Worm (Caenorhabditis elegans) whole organism, late embryonic: ENCODE measurements around the gene T28A11.18.

Source experiments
- K02D7.2 ChIP-seq: sonication (generic microtip); optimal IDR thresholded peaks from 2 replicates; lab custom pipeline; 2017; ENCODE audit warnings: mild to moderate bottlenecking, missing genetic modification characterization, missing compliant biosample characterization
- ama-1 ChIP-seq: fragments of 150-350 bp; optimal IDR thresholded peaks from 2 replicates; lab custom pipeline; 2014
- ceh-2 ChIP-seq: sonication (generic microtip); optimal IDR thresholded peaks from 2 replicates; lab custom pipeline; 2016; ENCODE audit warnings: missing genotype, missing genetic modification characterization, missing compliant biosample characterization
- ceh-31 ChIP-seq: sonication (generic microtip); optimal IDR thresholded peaks from 2 replicates; lab custom pipeline; 2016; ENCODE audit warnings: missing genetic modification characterization, missing compliant biosample characterization
- dve-1 ChIP-seq: sonication (generic microtip); optimal IDR thresholded peaks from 2 replicates; lab custom pipeline; 2017; ENCODE audit warnings: antibody characterized with exemption, mild to moderate bottlenecking, missing genetic modification characterization, missing compliant biosample characterization
- ets-4 ChIP-seq: sonication (generic microtip); optimal IDR thresholded peaks from 2 replicates; lab custom pipeline; 2016; ENCODE audit warnings: missing genetic modification characterization, missing compliant biosample characterization
- nhr-11 ChIP-seq: fragments of 150-350 bp; optimal IDR thresholded peaks from 2 replicates; lab custom pipeline; 2014; ENCODE audit warnings: missing biosample characterization, missing genetic modification characterization
- unc-55 ChIP-seq: sonication (generic microtip); optimal IDR thresholded peaks from 2 replicates; lab custom pipeline; 2017; ENCODE audit warnings: missing biosample characterization, missing genetic modification reagents, missing genetic modification characterization
- unc-86 ChIP-seq: sonication (generic microtip); optimal IDR thresholded peaks from 2 replicates; lab custom pipeline; 2016; ENCODE audit warnings: missing genetic modification characterization, missing compliant biosample characterization

- TF ChIP-seq ceh-31 (tag; lab: Kevin White, UChicago) (no peak), ets-4 (no peak), unc-86 (no peak), ama-1 (lab: Kevin White, UChicago) (no peak), nhr-11 (tag; lab: Kevin White, UChicago) (no peak), dve-1 (tag; lab: Kevin White, UChicago) (no peak), unc-55 (GFP tag; lab: Kevin White, UChicago) (no peak), K02D7.2 (tag; lab: Kevin White, UChicago) (no peak), ceh-2 (no peak)
These were observed at the start of gene T28A11.18 for ce11 chrV:3267950-3268349.
